Fruit fly (Drosophila melanogaster): ENCODE results near the gene mrn.

DNA sequence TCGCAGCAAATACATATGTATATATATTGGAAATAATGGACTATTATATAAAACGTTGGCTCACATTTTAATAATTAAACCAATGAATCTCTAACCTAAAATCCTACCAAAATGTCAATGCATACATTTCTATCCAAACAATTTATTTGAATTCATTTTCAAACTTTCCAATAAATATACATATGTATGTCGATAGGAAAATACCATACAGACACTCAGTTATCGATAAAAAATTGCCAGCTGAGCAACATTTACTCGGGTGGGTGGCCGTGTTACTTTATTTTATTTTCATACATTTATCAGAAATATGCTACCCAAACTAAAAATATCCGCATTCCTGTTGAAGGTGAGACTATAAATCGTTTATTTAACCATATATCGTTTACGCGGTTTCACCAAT, 4.0 kb downstream of the mrn start, which contains the start of gene Ufsp2:
- no peak for TF ChIP-seq Myc (optimal IDR thresholded peaks at IDR 0.05)
- no peak for TF ChIP-seq ttk (optimal IDR thresholded peaks at IDR 0.05)
- TF ChIP-seq Sin3A (optimal IDR thresholded peaks at IDR 0.05), result no peak
- TF ChIP-seq psq (optimal IDR thresholded peaks at IDR 0.05), result no peak
